Worm (Caenorhabditis elegans): ENCODE data around the gene F53C3.6.

Gene F53C3.6

ce11 chrII:3862053-3862452 is 35.9 kb upstream of the F53C3.6 start:
- no peak for TF ChIP-seq daf-12 (tag; optimal IDR thresholded peaks at IDR 0.05)
- no peak for TF ChIP-seq eor-1 (tag; optimal IDR thresholded peaks at IDR 0.05)
- peak; percentile 7 for TF ChIP-seq nhr-23 (tag; optimal IDR thresholded peaks at IDR 0.05)
- no peak for TF ChIP-seq egl-5 (tag; optimal IDR thresholded peaks at IDR 0.05)
- no peak for TF ChIP-seq zag-1 (tag; optimal IDR thresholded peaks at IDR 0.05)
- peak; percentile 60 for TF ChIP-seq elt-1 (tag; optimal IDR thresholded peaks at IDR 0.05)
- TF ChIP-seq unc-62 (GFP tag; optimal IDR thresholded peaks at IDR 0.05), result no peak
- no peak for TF ChIP-seq nhr-25 (tag; optimal IDR thresholded peaks at IDR 0.05)

ce11 chrII:3864652-3865051 is 33.3 kb upstream of the F53C3.6 start, which contains the start of gene nhr-261:
Gene nhr-261 (minus strand): TSS chrII:3864752.
- no peak for TF ChIP-seq jun-1 (tag; optimal IDR thresholded peaks at IDR 0.05)
- TF ChIP-seq nhr-76 (tag; optimal IDR thresholded peaks at IDR 0.05), result no peak
- no peak for TF ChIP-seq ceh-28 (tag; optimal IDR thresholded peaks at IDR 0.05)
- TF ChIP-seq ama-1 (optimal IDR thresholded peaks at IDR 0.05), result no peak

- TF ChIP-seq nhr-28 (tag; optimal IDR thresholded peaks at IDR 0.05) (no peak), egl-27 (tag; optimal IDR thresholded peaks at IDR 0.05) (no peak)
These were observed 28.3 kb upstream of the F53C3.6 start, which contains the start of gene oac-10 for ce11 chrII:3869601-3870000. Gene oac-10 (plus strand): TSS chrII:3869901.

ce11 chrII:3877127-3877526 is 20.8 kb upstream of the F53C3.6 start, which contains the start of gene nep-3:
Gene nep-3 (minus strand): TSS chrII:3877227.
- TF ChIP-seq egl-27 (tag; optimal IDR thresholded peaks at IDR 0.05) (no peak), lin-15B (tag; optimal IDR thresholded peaks at IDR 0.05) (no peak), hmg-11 (tag; optimal IDR thresholded peaks at IDR 0.05) (no peak), ceh-9 (tag; optimal IDR thresholded peaks at IDR 0.05) (no peak), mdl-1 (tag; optimal IDR thresholded peaks at IDR 0.05) (no peak), unc-39 (tag; optimal IDR thresholded peaks at IDR 0.05) (no peak)

- TF ChIP-seq egl-27 (tag; optimal IDR thresholded peaks at IDR 0.05) (no peak), elt-2 (tag; optimal IDR thresholded peaks at IDR 0.05) (no peak), nhr-76 (tag; optimal IDR thresholded peaks at IDR 0.05) (no peak)
These were observed 20.1 kb upstream of the F53C3.6 start, which contains the start of gene sdz-7 for ce11 chrII:3877874-3878273. Gene sdz-7 (minus strand): TSS chrII:3877974.

- TF ChIP-seq lin-15B (tag; optimal IDR thresholded peaks at IDR 0.05) (no peak), R02D3.7 (tag; optimal IDR thresholded peaks at IDR 0.05) (no peak), skn-1 (tag; optimal IDR thresholded peaks at IDR 0.05) (no peak), nhr-43 (tag; optimal IDR thresholded peaks at IDR 0.05; ENCODE audit: poor library complexity, severe bottlenecking) (no peak), elt-1 (tag; optimal IDR thresholded peaks at IDR 0.05) (no peak), ceh-16 (tag; optimal IDR thresholded peaks at IDR 0.05) (no peak), daf-12 (tag; optimal IDR thresholded peaks at IDR 0.05) (no peak), ztf-11 (tag; optimal IDR thresholded peaks at IDR 0.05) (no peak), egl-27 (tag; optimal IDR thresholded peaks at IDR 0.05) (no peak), ztf-4 (tag; optimal IDR thresholded peaks at IDR 0.05) (no peak), tbx-2 (tag; optimal IDR thresholded peaks at IDR 0.05) (no peak)
These were observed 19.6 kb upstream of the F53C3.6 start, which contains the start of gene srh-250 for ce11 chrII:3878330-3878729. Gene srh-250 (plus strand): TSS chrII:3878630.

- TF ChIP-seq nhr-77 (tag; optimal IDR thresholded peaks at IDR 0.05), result no peak
These were observed 18.0 kb upstream of the F53C3.6 start, which contains the start of gene nhr-166 for ce11 chrII:3879945-3880344. Gene nhr-166 (plus strand): TSS chrII:3880245.

- TF ChIP-seq unc-39 (tag; optimal IDR thresholded peaks at IDR 0.05) (no peak), nhr-67 (tag; optimal IDR thresholded peaks at IDR 0.05) (no peak), nhr-23 (tag; optimal IDR thresholded peaks at IDR 0.05) (no peak), ztf-4 (tag; optimal IDR thresholded peaks at IDR 0.05) (no peak), hmg-11 (tag; optimal IDR thresholded peaks at IDR 0.05) (no peak), ceh-9 (tag; optimal IDR thresholded peaks at IDR 0.05) (no peak), nhr-43 (tag; optimal IDR thresholded peaks at IDR 0.05; ENCODE audit: poor library complexity, severe bottlenecking) (no peak), sea-2 (GFP tag; optimal IDR thresholded peaks at IDR 0.05) (no peak), unc-62 (GFP tag; optimal IDR thresholded peaks at IDR 0.05) (no peak), egl-27 (tag; optimal IDR thresholded peaks at IDR 0.05) (no peak), lin-15B (tag; optimal IDR thresholded peaks at IDR 0.05) (no peak), nhr-25 (tag; optimal IDR thresholded peaks at IDR 0.05) (no peak), nhr-76 (tag; optimal IDR thresholded peaks at IDR 0.05) (no peak), lin-39 (tag; optimal IDR thresholded peaks at IDR 0.05) (no peak), ceh-82 (tag; optimal IDR thresholded peaks at IDR 0.05) (no peak), tbx-2 (tag; optimal IDR thresholded peaks at IDR 0.05) (no peak), eor-1 (tag; optimal IDR thresholded peaks at IDR 0.05) (no peak), nhr-12 (tag; optimal IDR thresholded peaks at IDR 0.05) (no peak)
These were observed 6.8 kb upstream of the F53C3.6 start, which contains the start of gene F53C3.8 for ce11 chrII:3891124-3891523. Gene F53C3.8 (plus strand): TSS chrII:3891424.

Measured in whole organism, L3 larva.